Worm (Caenorhabditis elegans) whole organism, L3 larva: ENCODE data around the gene R12B2.7.

Experiments
- R02D3.7 ChIP-seq: fragments of 150-350 bp; optimal IDR thresholded peaks from 2 replicates; lab custom pipeline; 2014; ENCODE audit warnings: missing biosample characterization, missing genetic modification characterization
- ZK546.5 ChIP-seq: sonication (generic microtip); optimal IDR thresholded peaks from 2 replicates; lab custom pipeline; 2017; ENCODE audit warnings: missing biosample characterization, missing genetic modification characterization
- aly-2 ChIP-seq: fragments of 150-350 bp; optimal IDR thresholded peaks from 2 replicates; lab custom pipeline; 2014; ENCODE audit warnings: missing biosample characterization, missing genetic modification characterization
- ama-1 ChIP-seq: fragments of 150-350 bp; optimal IDR thresholded peaks from 2 replicates; lab custom pipeline; 2018
- ceh-16 ChIP-seq: sonication (generic microtip); optimal IDR thresholded peaks from 2 replicates; lab custom pipeline; 2017; ENCODE audit warnings: missing biosample characterization, missing genetic modification characterization
- ceh-28 ChIP-seq: fragments of 150-350 bp; optimal IDR thresholded peaks from 2 replicates; lab custom pipeline; 2014; ENCODE audit warnings: missing biosample characterization, missing genetic modification reagents, missing genetic modification characterization
- ceh-82 ChIP-seq: fragments of 150-350 bp; optimal IDR thresholded peaks from 2 replicates; lab custom pipeline; 2014; ENCODE audit warnings: missing biosample characterization, missing genetic modification characterization
- ceh-9 ChIP-seq: sonication (generic microtip); optimal IDR thresholded peaks from 2 replicates; lab custom pipeline; 2018; ENCODE audit warnings: missing biosample characterization, missing genetic modification characterization
- daf-12 ChIP-seq: fragments of 150-350 bp; optimal IDR thresholded peaks from 2 replicates; lab custom pipeline; 2014; ENCODE audit warnings: missing biosample characterization, missing genetic modification reagents, missing genetic modification characterization
- egl-27 ChIP-seq: sonication (generic microtip); optimal IDR thresholded peaks from 4 replicates; lab custom pipeline; 2017; ENCODE audit warnings: missing biosample characterization, missing genetic modification reagents, missing genetic modification characterization
- egl-5 ChIP-seq: fragments of 150-350 bp; optimal IDR thresholded peaks from 2 replicates; lab custom pipeline; 2017; ENCODE audit warnings: missing biosample characterization, missing genetic modification reagents, missing genetic modification characterization, inconsistent platforms
- elt-1 ChIP-seq: fragments of 150-350 bp; optimal IDR thresholded peaks from 2 replicates; lab custom pipeline; 2014; ENCODE audit warnings: missing biosample characterization, missing genetic modification characterization
- elt-2 ChIP-seq: sonication (generic microtip); optimal IDR thresholded peaks from 2 replicates; lab custom pipeline; 2016; ENCODE audit warnings: missing genetic modification reagents, mild to moderate bottlenecking, missing genetic modification characterization, missing compliant biosample characterization
- elt-3 ChIP-seq, 3 experiments: fragments of 150-350 bp in 1 of 3; sonication (generic microtip) in 2 of 3; optimal IDR thresholded peaks; 2 replicates in 2 of 3; 4 replicates in 1 of 3; lab custom pipeline; 2014 to 2017; ENCODE audit warnings: missing biosample characterization in 3 of 3, missing genetic modification characterization in 3 of 3
- eor-1 ChIP-seq, 2 experiments: fragments of 150-350 bp; optimal IDR thresholded peaks; 2 replicates each; lab custom pipeline; 2014 to 2018; ENCODE audit warnings: missing biosample characterization in 2 of 2, missing genetic modification characterization in 2 of 2
- fkh-10 ChIP-seq: sonication (generic microtip); optimal IDR thresholded peaks from 2 replicates; lab custom pipeline; 2017; ENCODE audit warnings: missing biosample characterization, missing genetic modification reagents, missing genetic modification characterization
- fkh-2 ChIP-seq: fragments of 150-350 bp; optimal IDR thresholded peaks from 2 replicates; lab custom pipeline; 2014; ENCODE audit warnings: missing biosample characterization, missing genetic modification reagents, missing genetic modification characterization
- hmg-11 ChIP-seq: sonication (generic microtip); optimal IDR thresholded peaks from 2 replicates; lab custom pipeline; 2016; ENCODE audit warnings: missing genetic modification characterization, missing compliant biosample characterization
- jun-1 ChIP-seq: fragments of 150-350 bp; optimal IDR thresholded peaks from 2 replicates; lab custom pipeline; 2014; ENCODE audit warnings: missing biosample characterization, missing genetic modification reagents, missing genetic modification characterization
- lin-15B ChIP-seq: fragments of 150-350 bp; optimal IDR thresholded peaks from 2 replicates; lab custom pipeline; 2014; ENCODE audit warnings: missing biosample characterization, missing genetic modification characterization
- lin-39 ChIP-seq: fragments of 150-350 bp; optimal IDR thresholded peaks from 2 replicates; lab custom pipeline; 2018; ENCODE audit warnings: missing biosample characterization, missing genetic modification reagents, missing genetic modification characterization
- lsy-12 ChIP-seq: sonication (generic microtip); optimal IDR thresholded peaks from 2 replicates; lab custom pipeline; 2016; ENCODE audit warnings: mild to moderate bottlenecking, missing genetic modification characterization, missing compliant biosample characterization
- mdl-1 ChIP-seq: fragments of 150-350 bp; optimal IDR thresholded peaks from 2 replicates; lab custom pipeline; 2014; ENCODE audit warnings: missing biosample characterization, missing genetic modification characterization
- mml-1 ChIP-seq: fragments of 150-350 bp; sonication (generic microtip); optimal IDR thresholded peaks from 3 replicates; lab custom pipeline; 2014; ENCODE audit warnings: missing biosample characterization, missing genetic modification characterization
- nfya-1 ChIP-seq: sonication (generic microtip); optimal IDR thresholded peaks from 2 replicates; lab custom pipeline; 2017; ENCODE audit warnings: missing genetic modification characterization, mild to moderate bottlenecking, missing compliant biosample characterization, antibody characterized with exemption, moderate library complexity; ENCODE audit not compliant: insufficient read depth
- nhr-11 ChIP-seq: fragments of 150-350 bp; optimal IDR thresholded peaks from 2 replicates; lab custom pipeline; 2014; ENCODE audit warnings: missing biosample characterization, missing genetic modification characterization
- nhr-12 ChIP-seq: fragments of 150-350 bp; optimal IDR thresholded peaks from 2 replicates; lab custom pipeline; 2014; ENCODE audit warnings: missing biosample characterization, missing genetic modification characterization
- nhr-23 ChIP-seq: fragments of 150-350 bp; optimal IDR thresholded peaks from 2 replicates; lab custom pipeline; 2014; ENCODE audit warnings: missing biosample characterization, missing genetic modification reagents, missing genetic modification characterization
- nhr-237 ChIP-seq: fragments of 150-350 bp; optimal IDR thresholded peaks from 2 replicates; lab custom pipeline; 2014; ENCODE audit warnings: missing biosample characterization, missing genetic modification characterization
- nhr-25 ChIP-seq: sonication (generic microtip); optimal IDR thresholded peaks from 2 replicates; lab custom pipeline; 2017; ENCODE audit warnings: missing biosample characterization, missing genetic modification characterization
- nhr-28 ChIP-seq: fragments of 150-350 bp; optimal IDR thresholded peaks from 2 replicates; lab custom pipeline; 2014; ENCODE audit warnings: missing biosample characterization, missing genetic modification characterization
- nhr-43 ChIP-seq: sonication (generic microtip); optimal IDR thresholded peaks from 2 replicates; lab custom pipeline; 2016; ENCODE audit warnings: mild to moderate bottlenecking, missing genetic modification characterization, missing compliant biosample characterization; ENCODE audit not compliant: poor library complexity, severe bottlenecking
- nhr-67 ChIP-seq: fragments of 150-350 bp; optimal IDR thresholded peaks from 2 replicates; lab custom pipeline; 2014; ENCODE audit warnings: missing biosample characterization, missing genetic modification characterization
- nhr-76 ChIP-seq: fragments of 150-350 bp; sonication (generic microtip); optimal IDR thresholded peaks from 5 replicates; lab custom pipeline; 2014; ENCODE audit warnings: missing biosample characterization, missing genetic modification characterization
- nhr-77 ChIP-seq: fragments of 150-350 bp; optimal IDR thresholded peaks from 2 replicates; lab custom pipeline; 2014; ENCODE audit warnings: missing biosample characterization, missing genetic modification characterization
- pha-4 ChIP-seq: fragments of 150-350 bp; optimal IDR thresholded peaks from 2 replicates; lab custom pipeline; 2014; ENCODE audit warnings: missing biosample characterization, missing genetic modification reagents, missing genetic modification characterization
- pqm-1 ChIP-seq: fragments of 150-350 bp; optimal IDR thresholded peaks from 2 replicates; lab custom pipeline; 2017; ENCODE audit warnings: missing biosample characterization, missing genetic modification characterization, inconsistent platforms
- sea-2 ChIP-seq: fragments of 150-350 bp; sonication (generic microtip); optimal IDR thresholded peaks from 4 replicates; lab custom pipeline; 2014; ENCODE audit warnings: missing biosample characterization, missing genetic modification reagents, missing genetic modification characterization
- skn-1 ChIP-seq: fragments of 150-350 bp; optimal IDR thresholded peaks from 2 replicates; lab custom pipeline; 2014; ENCODE audit warnings: missing biosample characterization, missing genetic modification characterization
- snpc-4 ChIP-seq: fragments of 150-350 bp; optimal IDR thresholded peaks from 2 replicates; lab custom pipeline; 2014; ENCODE audit warnings: missing biosample characterization, missing genetic modification characterization
- tbx-2 ChIP-seq: sonication (generic microtip); optimal IDR thresholded peaks from 2 replicates; lab custom pipeline; 2016; ENCODE audit warnings: mild to moderate bottlenecking, missing genetic modification characterization, missing compliant biosample characterization
- unc-39 ChIP-seq: sonication (generic microtip); optimal IDR thresholded peaks from 4 replicates; lab custom pipeline; 2017; ENCODE audit warnings: missing biosample characterization, missing genetic modification characterization
- unc-62 ChIP-seq: fragments of 150-350 bp; sonication (generic microtip); optimal IDR thresholded peaks from 4 replicates; lab custom pipeline; 2014; ENCODE audit warnings: missing biosample characterization, missing genetic modification reagents, missing genetic modification characterization
- zag-1 ChIP-seq: fragments of 150-350 bp; optimal IDR thresholded peaks from 2 replicates; lab custom pipeline; 2014; ENCODE audit warnings: missing biosample characterization, missing genetic modification characterization
- ztf-11 ChIP-seq: fragments of 150-350 bp; optimal IDR thresholded peaks from 2 replicates; lab custom pipeline; 2014; ENCODE audit warnings: missing biosample characterization, missing genetic modification characterization
- ztf-4 ChIP-seq: fragments of 150-350 bp; optimal IDR thresholded peaks from 2 replicates; lab custom pipeline; 2014; ENCODE audit warnings: missing biosample characterization, missing genetic modification characterization

R12B2.7 gene

DNA sequence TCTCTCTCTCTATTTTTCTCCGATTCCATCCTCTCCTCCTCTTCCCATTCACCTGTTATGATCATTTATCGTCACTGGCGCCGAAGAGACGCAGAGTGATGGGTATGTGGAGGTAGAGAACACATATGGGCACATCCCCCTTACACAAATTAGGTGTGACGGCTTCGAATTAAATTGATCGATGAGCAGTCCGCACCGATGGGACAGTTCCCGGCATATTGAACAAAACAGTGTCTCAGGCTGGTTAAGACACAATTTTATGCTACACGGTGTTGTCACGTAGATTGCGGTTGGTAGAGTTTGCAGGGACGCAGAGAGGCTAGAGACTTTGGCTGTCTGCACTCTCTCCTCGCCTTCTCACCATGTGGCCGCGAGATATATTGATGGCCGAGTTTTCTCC, at the start of gene R12B2.7:
R12B2.7 (plus strand) TSS at position 247 of the 400 bp plus-strand sequence.
- TF ChIP-seq elt-2 (tag; lab: Kevin White, UChicago) (peak; percentile 12), unc-62 (GFP tag; lab: Kevin White, UChicago) (no peak), daf-12 (tag; lab: Kevin White, UChicago) (no peak), ztf-4 (tag; lab: Kevin White, UChicago) (no peak), nhr-67 (tag; lab: Kevin White, UChicago) (no peak), ztf-11 (no peak), nhr-11 (no peak), lin-39 (no peak), mdl-1 (tag; lab: Kevin White, UChicago) (no peak), ama-1 (no peak), zag-1 (tag; lab: Kevin White, UChicago) (no peak), nhr-43 (tag; lab: Kevin White, UChicago) (peak; percentile 38), egl-5 (tag; lab: Kevin White, UChicago) (no peak), aly-2 (tag; lab: Kevin White, UChicago) (no peak), fkh-2 (tag; lab: Kevin White, UChicago) (no peak), eor-1 (tag; optimal IDR thresholded peaks at IDR 0.05; lab: Kevin White, UChicago) (no peak), nhr-23 (tag; lab: Kevin White, UChicago) (no peak), ceh-16 (tag; lab: Kevin White, UChicago) (no peak), nhr-28 (tag; lab: Kevin White, UChicago) (no peak), unc-39 (tag; lab: Kevin White, UChicago) (no peak), nhr-77 (tag; lab: Kevin White, UChicago) (no peak), skn-1 (tag; lab: Kevin White, UChicago) (no peak), nfya-1 (peak; percentile 26), egl-27 (tag; lab: Kevin White, UChicago) (no peak), lsy-12 (tag; lab: Kevin White, UChicago) (no peak), ceh-82 (tag; lab: Kevin White, UChicago) (no peak), nhr-25 (tag; lab: Kevin White, UChicago) (peak; percentile 40), lin-15B (tag; lab: Kevin White, UChicago) (no peak), nhr-76 (tag; lab: Kevin White, UChicago) (no peak), fkh-10 (GFP tag; lab: Kevin White, UChicago) (no peak), nhr-237 (tag; lab: Kevin White, UChicago) (no peak), R02D3.7 (no peak), pqm-1 (tag; lab: Kevin White, UChicago) (no peak)

DNA sequence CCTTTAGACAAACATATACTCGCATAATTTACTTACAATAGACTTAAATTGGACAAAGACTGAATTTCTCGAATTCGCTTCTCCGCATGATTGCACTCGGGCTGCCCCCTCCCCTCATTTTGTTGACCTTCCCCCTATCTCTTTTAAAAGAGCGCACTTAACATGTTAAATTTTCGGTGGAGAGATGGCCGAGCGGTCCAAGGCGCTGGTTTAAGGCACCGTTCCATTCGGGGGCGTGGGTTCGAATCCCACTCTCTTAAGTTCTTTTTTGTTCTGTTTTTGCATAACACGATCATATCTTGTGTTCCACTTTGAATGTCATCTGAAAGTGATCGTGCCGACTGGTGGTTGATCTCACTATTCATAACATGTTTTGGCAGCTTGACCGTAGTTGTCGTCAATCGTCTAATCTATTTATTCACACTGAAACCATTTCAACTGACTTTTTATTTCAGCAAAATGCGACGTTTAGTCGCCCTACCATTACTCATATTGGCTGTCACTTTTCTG, 45.1 kb upstream of the R12B2.7 start, which contains the start of gene cutl-23:
cutl-23 (plus strand) TSS at position 460 of the 510 bp plus-strand sequence.
- TF ChIP-seq nhr-43 (tag; lab: Kevin White, UChicago): peak; percentile 22
- no peak for TF ChIP-seq nhr-23 (tag; lab: Kevin White, UChicago)
- no peak for TF ChIP-seq egl-5 (tag; lab: Kevin White, UChicago)
- TF ChIP-seq pha-4: no peak
- no peak for TF ChIP-seq mml-1 (tag; lab: Kevin White, UChicago)
- TF ChIP-seq tbx-2: no peak
- TF ChIP-seq mdl-1 (tag; lab: Kevin White, UChicago): no peak
- TF ChIP-seq unc-62 (GFP tag; lab: Kevin White, UChicago): no peak
- TF ChIP-seq ztf-4 (tag; lab: Kevin White, UChicago): no peak
- peak; percentile 7 for TF ChIP-seq elt-2 (tag; lab: Kevin White, UChicago)
- no peak for TF ChIP-seq snpc-4
- TF ChIP-seq hmg-11 (tag; lab: Kevin White, UChicago): no peak
- TF ChIP-seq unc-39 (tag; lab: Kevin White, UChicago): no peak
- TF ChIP-seq R02D3.7: no peak
- TF ChIP-seq nhr-28 (tag; lab: Kevin White, UChicago): no peak
- TF ChIP-seq nhr-76 (tag; lab: Kevin White, UChicago): no peak
- TF ChIP-seq lin-15B (tag; lab: Kevin White, UChicago): no peak
- TF ChIP-seq ceh-9 (tag; lab: Kevin White, UChicago): no peak
- no peak for TF ChIP-seq elt-1 (tag; lab: Kevin White, UChicago)
- no peak for TF ChIP-seq nhr-77 (tag; lab: Kevin White, UChicago)
- TF ChIP-seq pqm-1 (tag; lab: Kevin White, UChicago): no peak
- no peak for TF ChIP-seq ceh-28 (tag; lab: Kevin White, UChicago)
- no peak for TF ChIP-seq nhr-237 (tag; lab: Kevin White, UChicago)
- TF ChIP-seq sea-2: no peak
- no peak for TF ChIP-seq nhr-12
- TF ChIP-seq zag-1 (tag; lab: Kevin White, UChicago): no peak
- no peak for TF ChIP-seq egl-27 (tag; lab: Kevin White, UChicago)
- TF ChIP-seq jun-1 (tag; lab: Kevin White, UChicago): no peak
- TF ChIP-seq ceh-82 (tag; lab: Kevin White, UChicago): no peak
- TF ChIP-seq eor-1 (tag; optimal IDR thresholded peaks at IDR 0.05; lab: Kevin White, UChicago): no peak
- TF ChIP-seq lsy-12 (tag; lab: Kevin White, UChicago): peak; percentile 28
- no peak for TF ChIP-seq ztf-11
- TF ChIP-seq ama-1: no peak
- no peak for TF ChIP-seq lin-39
- TF ChIP-seq ZK546.5 (tag; lab: Kevin White, UChicago): no peak
- peak; percentile 14 for TF ChIP-seq nhr-25 (tag; lab: Kevin White, UChicago)
- no peak for TF ChIP-seq aly-2 (tag; lab: Kevin White, UChicago)
- TF ChIP-seq nfya-1: peak; percentile 14
- TF ChIP-seq elt-3 (tag; optimal IDR thresholded peaks at IDR 0.05; lab: Kevin White, UChicago): no peak
- TF ChIP-seq nhr-67 (tag; lab: Kevin White, UChicago): no peak
- no peak for TF ChIP-seq fkh-10 (GFP tag; lab: Kevin White, UChicago)
